Worm (Caenorhabditis elegans) whole organism, L3 larva: ENCODE results near the gene che-10.

Source experiments
- R02D3.7 ChIP-seq: fragments of 150-350 bp; optimal IDR thresholded peaks from 2 replicates; lab custom pipeline; 2014; ENCODE audit warnings: missing biosample characterization, missing genetic modification characterization
- ZK546.5 ChIP-seq: sonication (generic microtip); optimal IDR thresholded peaks from 2 replicates; lab custom pipeline; 2017; ENCODE audit warnings: missing biosample characterization, missing genetic modification characterization
- aly-2 ChIP-seq: fragments of 150-350 bp; optimal IDR thresholded peaks from 2 replicates; lab custom pipeline; 2014; ENCODE audit warnings: missing biosample characterization, missing genetic modification characterization
- ama-1 ChIP-seq: fragments of 150-350 bp; optimal IDR thresholded peaks from 2 replicates; lab custom pipeline; 2018
- ceh-28 ChIP-seq: fragments of 150-350 bp; optimal IDR thresholded peaks from 2 replicates; lab custom pipeline; 2014; ENCODE audit warnings: missing biosample characterization, missing genetic modification reagents, missing genetic modification characterization
- ceh-82 ChIP-seq: fragments of 150-350 bp; optimal IDR thresholded peaks from 2 replicates; lab custom pipeline; 2014; ENCODE audit warnings: missing biosample characterization, missing genetic modification characterization
- daf-12 ChIP-seq: fragments of 150-350 bp; optimal IDR thresholded peaks from 2 replicates; lab custom pipeline; 2014; ENCODE audit warnings: missing biosample characterization, missing genetic modification reagents, missing genetic modification characterization
- egl-27 ChIP-seq: sonication (generic microtip); optimal IDR thresholded peaks from 4 replicates; lab custom pipeline; 2017; ENCODE audit warnings: missing biosample characterization, missing genetic modification reagents, missing genetic modification characterization
- egl-5 ChIP-seq: fragments of 150-350 bp; optimal IDR thresholded peaks from 2 replicates; lab custom pipeline; 2017; ENCODE audit warnings: missing biosample characterization, missing genetic modification reagents, missing genetic modification characterization, inconsistent platforms
- elt-1 ChIP-seq: fragments of 150-350 bp; optimal IDR thresholded peaks from 2 replicates; lab custom pipeline; 2014; ENCODE audit warnings: missing biosample characterization, missing genetic modification characterization
- elt-2 ChIP-seq: sonication (generic microtip); optimal IDR thresholded peaks from 2 replicates; lab custom pipeline; 2016; ENCODE audit warnings: missing genetic modification reagents, mild to moderate bottlenecking, missing genetic modification characterization, missing compliant biosample characterization
- elt-3 ChIP-seq, 3 experiments: fragments of 150-350 bp in 1 of 3; sonication (generic microtip) in 2 of 3; optimal IDR thresholded peaks; 2 replicates in 2 of 3; 4 replicates in 1 of 3; lab custom pipeline; 2014 to 2017; ENCODE audit warnings: missing biosample characterization in 3 of 3, missing genetic modification characterization in 3 of 3
- eor-1 ChIP-seq, 2 experiments: fragments of 150-350 bp; optimal IDR thresholded peaks; 2 replicates each; lab custom pipeline; 2014 to 2018; ENCODE audit warnings: missing biosample characterization in 2 of 2, missing genetic modification characterization in 2 of 2
- fkh-10 ChIP-seq: sonication (generic microtip); optimal IDR thresholded peaks from 2 replicates; lab custom pipeline; 2017; ENCODE audit warnings: missing biosample characterization, missing genetic modification reagents, missing genetic modification characterization
- fkh-2 ChIP-seq: fragments of 150-350 bp; optimal IDR thresholded peaks from 2 replicates; lab custom pipeline; 2014; ENCODE audit warnings: missing biosample characterization, missing genetic modification reagents, missing genetic modification characterization
- fos-1 ChIP-seq: fragments of 150-350 bp; optimal IDR thresholded peaks from 2 replicates; lab custom pipeline; 2014; ENCODE audit warnings: missing biosample characterization, missing genetic modification characterization
- hmg-11 ChIP-seq: sonication (generic microtip); optimal IDR thresholded peaks from 2 replicates; lab custom pipeline; 2016; ENCODE audit warnings: missing genetic modification characterization, missing compliant biosample characterization
- jun-1 ChIP-seq: fragments of 150-350 bp; optimal IDR thresholded peaks from 2 replicates; lab custom pipeline; 2014; ENCODE audit warnings: missing biosample characterization, missing genetic modification reagents, missing genetic modification characterization
- lin-15B ChIP-seq: fragments of 150-350 bp; optimal IDR thresholded peaks from 2 replicates; lab custom pipeline; 2014; ENCODE audit warnings: missing biosample characterization, missing genetic modification characterization
- lin-39 ChIP-seq: fragments of 150-350 bp; optimal IDR thresholded peaks from 2 replicates; lab custom pipeline; 2018; ENCODE audit warnings: missing biosample characterization, missing genetic modification reagents, missing genetic modification characterization
- lsy-12 ChIP-seq: sonication (generic microtip); optimal IDR thresholded peaks from 2 replicates; lab custom pipeline; 2016; ENCODE audit warnings: mild to moderate bottlenecking, missing genetic modification characterization, missing compliant biosample characterization
- mdl-1 ChIP-seq: fragments of 150-350 bp; optimal IDR thresholded peaks from 2 replicates; lab custom pipeline; 2014; ENCODE audit warnings: missing biosample characterization, missing genetic modification characterization
- mml-1 ChIP-seq: fragments of 150-350 bp; sonication (generic microtip); optimal IDR thresholded peaks from 3 replicates; lab custom pipeline; 2014; ENCODE audit warnings: missing biosample characterization, missing genetic modification characterization
- nfya-1 ChIP-seq: sonication (generic microtip); optimal IDR thresholded peaks from 2 replicates; lab custom pipeline; 2017; ENCODE audit warnings: missing genetic modification characterization, mild to moderate bottlenecking, missing compliant biosample characterization, antibody characterized with exemption, moderate library complexity; ENCODE audit not compliant: insufficient read depth
- nhr-11 ChIP-seq: fragments of 150-350 bp; optimal IDR thresholded peaks from 2 replicates; lab custom pipeline; 2014; ENCODE audit warnings: missing biosample characterization, missing genetic modification characterization
- nhr-12 ChIP-seq: fragments of 150-350 bp; optimal IDR thresholded peaks from 2 replicates; lab custom pipeline; 2014; ENCODE audit warnings: missing biosample characterization, missing genetic modification characterization
- nhr-23 ChIP-seq: fragments of 150-350 bp; optimal IDR thresholded peaks from 2 replicates; lab custom pipeline; 2014; ENCODE audit warnings: missing biosample characterization, missing genetic modification reagents, missing genetic modification characterization
- nhr-237 ChIP-seq: fragments of 150-350 bp; optimal IDR thresholded peaks from 2 replicates; lab custom pipeline; 2014; ENCODE audit warnings: missing biosample characterization, missing genetic modification characterization
- nhr-25 ChIP-seq: sonication (generic microtip); optimal IDR thresholded peaks from 2 replicates; lab custom pipeline; 2017; ENCODE audit warnings: missing biosample characterization, missing genetic modification characterization
- nhr-43 ChIP-seq: sonication (generic microtip); optimal IDR thresholded peaks from 2 replicates; lab custom pipeline; 2016; ENCODE audit warnings: mild to moderate bottlenecking, missing genetic modification characterization, missing compliant biosample characterization; ENCODE audit not compliant: poor library complexity, severe bottlenecking
- nhr-67 ChIP-seq: fragments of 150-350 bp; optimal IDR thresholded peaks from 2 replicates; lab custom pipeline; 2014; ENCODE audit warnings: missing biosample characterization, missing genetic modification characterization
- nhr-76 ChIP-seq: fragments of 150-350 bp; sonication (generic microtip); optimal IDR thresholded peaks from 5 replicates; lab custom pipeline; 2014; ENCODE audit warnings: missing biosample characterization, missing genetic modification characterization
- nhr-77 ChIP-seq: fragments of 150-350 bp; optimal IDR thresholded peaks from 2 replicates; lab custom pipeline; 2014; ENCODE audit warnings: missing biosample characterization, missing genetic modification characterization
- pha-4 ChIP-seq: fragments of 150-350 bp; optimal IDR thresholded peaks from 2 replicates; lab custom pipeline; 2014; ENCODE audit warnings: missing biosample characterization, missing genetic modification reagents, missing genetic modification characterization
- pqm-1 ChIP-seq: fragments of 150-350 bp; optimal IDR thresholded peaks from 2 replicates; lab custom pipeline; 2017; ENCODE audit warnings: missing biosample characterization, missing genetic modification characterization, inconsistent platforms
- sea-2 ChIP-seq: fragments of 150-350 bp; sonication (generic microtip); optimal IDR thresholded peaks from 4 replicates; lab custom pipeline; 2014; ENCODE audit warnings: missing biosample characterization, missing genetic modification reagents, missing genetic modification characterization
- skn-1 ChIP-seq: fragments of 150-350 bp; optimal IDR thresholded peaks from 2 replicates; lab custom pipeline; 2014; ENCODE audit warnings: missing biosample characterization, missing genetic modification characterization
- snpc-4 ChIP-seq: fragments of 150-350 bp; optimal IDR thresholded peaks from 2 replicates; lab custom pipeline; 2014; ENCODE audit warnings: missing biosample characterization, missing genetic modification characterization
- tbx-2 ChIP-seq: sonication (generic microtip); optimal IDR thresholded peaks from 2 replicates; lab custom pipeline; 2016; ENCODE audit warnings: mild to moderate bottlenecking, missing genetic modification characterization, missing compliant biosample characterization
- unc-39 ChIP-seq: sonication (generic microtip); optimal IDR thresholded peaks from 4 replicates; lab custom pipeline; 2017; ENCODE audit warnings: missing biosample characterization, missing genetic modification characterization
- unc-62 ChIP-seq: fragments of 150-350 bp; sonication (generic microtip); optimal IDR thresholded peaks from 4 replicates; lab custom pipeline; 2014; ENCODE audit warnings: missing biosample characterization, missing genetic modification reagents, missing genetic modification characterization
- zag-1 ChIP-seq: fragments of 150-350 bp; optimal IDR thresholded peaks from 2 replicates; lab custom pipeline; 2014; ENCODE audit warnings: missing biosample characterization, missing genetic modification characterization
- ztf-11 ChIP-seq: fragments of 150-350 bp; optimal IDR thresholded peaks from 2 replicates; lab custom pipeline; 2014; ENCODE audit warnings: missing biosample characterization, missing genetic modification characterization
- ztf-4 ChIP-seq: fragments of 150-350 bp; optimal IDR thresholded peaks from 2 replicates; lab custom pipeline; 2014; ENCODE audit warnings: missing biosample characterization, missing genetic modification characterization

The che-10 gene

ce11 chrII:4604149-4604548 is 34.0 kb downstream of the che-10 start (continued):
- TF ChIP-seq zag-1 (tag; lab: Kevin White, UChicago): no peak
- peak; percentile 93 for TF ChIP-seq elt-2 (tag; lab: Kevin White, UChicago)
- TF ChIP-seq eor-1 (tag; optimal IDR thresholded peaks at IDR 0.05; lab: Kevin White, UChicago): no peak
- TF ChIP-seq nhr-43: no peak
- peak; percentile 54 for TF ChIP-seq pha-4
- TF ChIP-seq fkh-2 (tag; lab: Kevin White, UChicago): no peak
- no peak for TF ChIP-seq skn-1
- peak; percentile 31 for TF ChIP-seq ceh-28 (tag; lab: Kevin White, UChicago)
- TF ChIP-seq sea-2 (GFP tag; lab: Kevin White, UChicago): no peak
- no peak for TF ChIP-seq ama-1 (lab: Kevin White, UChicago)
- TF ChIP-seq jun-1: peak; percentile 50
- TF ChIP-seq nhr-23 (tag; lab: Kevin White, UChicago): no peak
- no peak for TF ChIP-seq nhr-11 (tag; lab: Kevin White, UChicago)

ce11 chrII:4603035-4603434 is 35.1 kb downstream of the che-10 start, which contains the start of gene F35D11.4:
Gene F35D11.4, plus strand, starts transcription at chrII:4603427.
- TF ChIP-seq elt-1 (tag; lab: Kevin White, UChicago) (no peak), mml-1 (tag; lab: Kevin White, UChicago) (no peak), ceh-28 (tag; lab: Kevin White, UChicago) (peak; percentile 13), lsy-12 (tag; lab: Kevin White, UChicago) (peak; percentile 88), nhr-76 (tag; lab: Kevin White, UChicago) (no peak), nhr-12 (tag; lab: Kevin White, UChicago) (no peak), mdl-1 (no peak), ama-1 (lab: Kevin White, UChicago) (no peak), nhr-77 (tag; lab: Kevin White, UChicago) (no peak), lin-39 (tag; lab: Kevin White, UChicago) (peak; percentile 18), pha-4 (peak; percentile 72), aly-2 (no peak), unc-39 (tag; lab: Kevin White, UChicago) (no peak), ZK546.5 (tag; lab: Kevin White, UChicago) (no peak), ztf-11 (tag; lab: Kevin White, UChicago) (no peak), nhr-67 (no peak), nhr-23 (tag; lab: Kevin White, UChicago) (peak; percentile 74), jun-1 (peak; percentile 27), unc-62 (GFP tag; lab: Kevin White, UChicago) (no peak), egl-27 (tag; lab: Kevin White, UChicago) (no peak), nhr-43 (peak; percentile 92), R02D3.7 (tag; lab: Kevin White, UChicago) (peak; percentile 41), nfya-1 (tag; lab: Kevin White, UChicago) (peak; percentile 73), nhr-11 (tag; lab: Kevin White, UChicago) (no peak), lin-15B (peak; percentile 89), fos-1 (tag; lab: Kevin White, UChicago) (no peak), skn-1 (peak; percentile 43), daf-12 (no peak), egl-5 (tag; lab: Kevin White, UChicago) (peak; percentile 56), nhr-25 (tag; lab: Kevin White, UChicago) (peak; percentile 60), elt-3 (tag; optimal IDR thresholded peaks at IDR 0.05; lab: Kevin White, UChicago) (no peak), snpc-4 (peak; percentile 81), fkh-10 (GFP tag; lab: Kevin White, UChicago) (no peak), zag-1 (tag; lab: Kevin White, UChicago) (no peak), nhr-237 (tag; lab: Kevin White, UChicago) (no peak), sea-2 (GFP tag; lab: Kevin White, UChicago) (no peak), elt-2 (tag; lab: Kevin White, UChicago) (peak; percentile 60), ceh-82 (tag; lab: Kevin White, UChicago) (no peak), ztf-4 (tag; lab: Kevin White, UChicago) (no peak), pqm-1 (tag; lab: Kevin White, UChicago) (peak; percentile 62), fkh-2 (tag; lab: Kevin White, UChicago) (no peak), hmg-11 (tag; lab: Kevin White, UChicago) (peak; percentile 36), tbx-2 (tag; lab: Kevin White, UChicago) (no peak)
